Worm (Caenorhabditis elegans) whole organism, L1 larva: Measurements from ENCODE around the gene F20D1.22.
"Not testable (repeated sequence)": the region's sequence is repeated elsewhere in the genome, so short reads cannot be mapped to it uniquely, and the experiment has no call there.

Experiments used
- ces-1 ChIP-seq: fragments of 150-350 bp; optimal IDR thresholded peaks from 2 replicates; lab custom pipeline; 2014; ENCODE audit warnings: missing biosample characterization, missing genetic modification reagents, missing genetic modification characterization
- dpl-1 ChIP-seq, 3 experiments: fragments of 150-350 bp in 2 of 3; sonication (generic microtip) in 1 of 3; optimal IDR thresholded peaks; 2 replicates each; lab custom pipeline; 2014 to 2017; ENCODE audit warnings: missing biosample characterization in 3 of 3, missing genetic modification characterization in 3 of 3, missing genetic modification reagents in 3 of 3
- egl-27 ChIP-seq, 2 experiments: fragments of 150-350 bp in 1 of 2; sonication (generic microtip); optimal IDR thresholded peaks; 3 replicates each; lab custom pipeline; 2017 to 2018; ENCODE audit warnings: missing biosample characterization in 2 of 2, missing genetic modification characterization in 2 of 2, missing genetic modification reagents in 2 of 2
- lin-39 ChIP-seq: fragments of 150-350 bp; optimal IDR thresholded peaks from 2 replicates; lab custom pipeline; 2014; ENCODE audit warnings: missing biosample characterization, missing genetic modification reagents, missing genetic modification characterization
- lir-3 ChIP-seq: sonication (generic microtip); optimal IDR thresholded peaks from 2 replicates; lab custom pipeline; 2016; ENCODE audit warnings: mild to moderate bottlenecking, missing genetic modification characterization, moderate library complexity, missing compliant biosample characterization; ENCODE audit not compliant: poor library complexity
- lsy-2 ChIP-seq, 2 experiments: fragments of 150-350 bp; optimal IDR thresholded peaks; 2 replicates each; lab custom pipeline; 2014; ENCODE audit warnings: missing biosample characterization in 2 of 2, missing genetic modification characterization in 2 of 2
- mef-2 ChIP-seq: fragments of 150-350 bp; optimal IDR thresholded peaks from 2 replicates; lab custom pipeline; 2014; ENCODE audit warnings: missing biosample characterization, missing genetic modification characterization
- nhr-84 ChIP-seq: sonication (generic microtip); optimal IDR thresholded peaks from 2 replicates; lab custom pipeline; 2017; ENCODE audit warnings: missing biosample characterization, missing genetic modification characterization

DNA sequence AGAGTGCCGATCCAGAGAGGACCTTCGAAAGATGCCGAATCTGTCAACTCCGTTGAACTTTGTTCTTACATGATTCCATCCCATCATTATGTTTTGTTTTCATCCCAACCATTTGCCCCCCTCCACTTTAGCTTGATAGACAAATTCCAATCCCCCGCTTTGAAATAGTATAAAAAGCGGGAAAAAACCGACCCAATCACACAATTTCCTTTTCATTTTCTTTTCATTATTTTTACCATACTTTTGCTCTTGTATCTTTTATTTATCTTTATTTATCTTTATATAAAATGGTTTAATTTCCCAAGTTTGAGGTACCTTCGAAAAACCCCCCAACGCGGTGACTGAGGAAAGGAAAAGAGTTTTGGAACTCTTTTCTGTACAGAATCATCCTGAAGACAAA, at the start of gene F20D1.22:
- not testable (repeated sequence) for TF ChIP-seq lin-39 (tag; lab: Kevin White, UChicago); lir-3 (tag; lab: Kevin White, UChicago); nhr-84 (tag; lab: Kevin White, UChicago); egl-27 (tag; optimal IDR thresholded peaks at IDR 0.05; lab: Kevin White, UChicago); lsy-2 (tag; optimal IDR thresholded peaks at IDR 0.05; lab: Kevin White, UChicago); mef-2; dpl-1 (GFP tag; optimal IDR thresholded peaks at IDR 0.05; lab: Kevin White, UChicago); ces-1 (GFP tag; lab: Kevin White, UChicago)
